Fruit fly (Drosophila melanogaster): ENCODE measurements around the gene CG16719.

dm6 chr3L:9692892-9693551, 8.1 kb downstream of the CG16719 start:
- TF ChIP-seq Pif1A (GFP tag; optimal IDR thresholded peaks at IDR 0.05) = peak; percentile 93
- peak; percentile 84 for TF ChIP-seq D1 (tag; optimal IDR thresholded peaks at IDR 0.05)
- peak; percentile 86 for TF ChIP-seq CG34367 (tag; optimal IDR thresholded peaks at IDR 0.05)
- peak; percentile 82 for TF ChIP-seq CG4496 (GFP tag; IDR thresholded peaks at IDR 0.05)
- no peak for TF ChIP-seq EcR (GFP tag; optimal IDR thresholded peaks at IDR 0.05)
